Worm (Caenorhabditis elegans) whole organism, young adult: ENCODE measurements around the gene irld-18.

Experiments used
- B0019.2 ChIP-seq: fragments of 200-800 bp; sonication (Bioruptor generic); conservative IDR thresholded peaks from 2 replicates; pipeline ENCODE4 v1.3.6; 2022; ENCODE audit warnings: missing genetic modification reagents, missing genetic modification characterization, missing compliant biosample characterization
- B0035.1 ChIP-seq: sonication (generic microtip); optimal IDR thresholded peaks from 2 replicates; lab custom pipeline; 2016; ENCODE audit warnings: missing genetic modification characterization, mild to moderate bottlenecking, missing compliant biosample characterization, missing genotype, missing genetic modification reagents
- C17E4.6 ChIP-seq: fragments of 200-800 bp; sonication (Bioruptor generic); IDR thresholded peaks from 2 replicates; pipeline ENCODE4 v1.3.6; 2022; ENCODE audit warnings: missing genetic modification reagents, missing genetic modification characterization, missing compliant biosample characterization
- F10E7.11 ChIP-seq: sonication (generic microtip); optimal IDR thresholded peaks from 2 replicates; lab custom pipeline; 2017; ENCODE audit warnings: mild to moderate bottlenecking, missing genetic modification characterization, moderate library complexity, missing compliant biosample characterization
- F57C9.4 ChIP-seq: sonication (generic microtip); optimal IDR thresholded peaks from 2 replicates; lab custom pipeline; 2017; ENCODE audit warnings: mild to moderate bottlenecking, missing genetic modification characterization, missing compliant biosample characterization
- K12H6.12 ChIP-seq: fragments of 200-800 bp; sonication (Bioruptor generic); optimal IDR thresholded peaks from 2 replicates; lab custom pipeline; 2018; ENCODE audit warnings: mild to moderate bottlenecking, missing genetic modification characterization, missing compliant biosample characterization
- Y56A3A.18 ChIP-seq: fragments of 200-800 bp; sonication (Bioruptor generic); IDR thresholded peaks from 2 replicates; pipeline ENCODE4 v1.3.6; 2022; ENCODE audit warnings: missing genetic modification reagents, missing genetic modification characterization, missing compliant biosample characterization
- Y95B8A.8 ChIP-seq: fragments of 200-800 bp; sonication (Bioruptor generic); IDR thresholded peaks from 2 replicates; pipeline ENCODE4 v1.3.6; 2022; ENCODE audit warnings: missing genetic modification reagents, missing genetic modification characterization, missing compliant biosample characterization
- akir-1 ChIP-seq: fragments of 200-800 bp; sonication (Bioruptor generic); optimal IDR thresholded peaks from 2 replicates; lab custom pipeline; 2018; ENCODE audit warnings: mild to moderate bottlenecking, missing genetic modification characterization, moderate library complexity, missing compliant biosample characterization
- ama-1 ChIP-seq, 3 experiments: fragments of 150-350 bp in 1 of 3; sonication (generic microtip) in 2 of 3; optimal IDR thresholded peaks; 2 replicates each; lab custom pipeline; 2014 to 2018; ENCODE audit warnings: missing biosample characterization in 2 of 3, missing genetic modification characterization in 2 of 3, missing genetic modification reagents in 2 of 3
- attf-3 ChIP-seq: fragments of 200-800 bp; sonication (Bioruptor generic); conservative IDR thresholded peaks from 2 replicates; pipeline ENCODE4 v1.3.6; 2022; ENCODE audit warnings: missing genetic modification reagents, missing genetic modification characterization, missing compliant biosample characterization
- bed-1 ChIP-seq: fragments of 200-800 bp; sonication (Bioruptor generic); IDR thresholded peaks from 2 replicates; pipeline ENCODE4 v1.3.6; 2022; ENCODE audit warnings: missing genetic modification reagents, missing genetic modification characterization, missing compliant biosample characterization
- cebp-1 ChIP-seq, 2 experiments: fragments of 200-800 bp in 1 of 2; sonication (Bioruptor generic) in 1 of 2; sonication (generic microtip) in 1 of 2; IDR thresholded peaks in 1 of 2; optimal IDR thresholded peaks in 1 of 2; 2 replicates each; pipeline versions ENCODE4 v1.3.6 to Lab custom; 2017 to 2022; ENCODE audit warnings: missing compliant biosample characterization in 2 of 2, missing genetic modification characterization in 2 of 2, mild to moderate bottlenecking in 1 of 2, missing genetic modification reagents in 1 of 2, moderate library complexity in 1 of 2
- ceh-100 ChIP-seq: fragments of 200-800 bp; sonication (Bioruptor generic); IDR thresholded peaks from 2 replicates; pipeline ENCODE4 v1.3.6; 2022; ENCODE audit warnings: missing genetic modification reagents, missing genetic modification characterization, missing compliant biosample characterization
- ceh-79 ChIP-seq: sonication (generic microtip); optimal IDR thresholded peaks from 2 replicates; lab custom pipeline; 2017; ENCODE audit warnings: mild to moderate bottlenecking, missing genetic modification characterization, missing compliant biosample characterization
- die-1 ChIP-seq: sonication (generic microtip); optimal IDR thresholded peaks from 2 replicates; lab custom pipeline; 2016; ENCODE audit warnings: missing genotype, mild to moderate bottlenecking, missing genetic modification characterization, missing compliant biosample characterization
- dox-1 ChIP-seq: fragments of 200-800 bp; sonication (Bioruptor generic); IDR thresholded peaks from 2 replicates; pipeline ENCODE4 v1.3.6; 2022; ENCODE audit warnings: missing genetic modification reagents, missing genetic modification characterization, missing compliant biosample characterization
- egl-44 ChIP-seq: fragments of 200-800 bp; sonication (Bioruptor generic); IDR thresholded peaks from 2 replicates; pipeline ENCODE4 v1.3.6; 2022; ENCODE audit warnings: missing genetic modification reagents, missing genetic modification characterization, missing compliant biosample characterization
- egrh-3 ChIP-seq: fragments of 200-800 bp; sonication (Bioruptor generic); IDR thresholded peaks from 2 replicates; pipeline ENCODE4 v1.3.6; 2022; ENCODE audit warnings: missing genetic modification reagents, missing genetic modification characterization, missing compliant biosample characterization
- hmg-1.2 ChIP-seq: fragments of 200-800 bp; sonication (Bioruptor generic); IDR thresholded peaks from 2 replicates; pipeline ENCODE4 v1.3.6; 2022; ENCODE audit warnings: missing genetic modification reagents, missing genetic modification characterization, missing compliant biosample characterization
- lag-1 ChIP-seq: fragments of 200-800 bp; sonication (Bioruptor generic); IDR thresholded peaks from 2 replicates; pipeline ENCODE4 v1.3.6; 2022; ENCODE audit warnings: missing genetic modification reagents, missing genetic modification characterization, missing compliant biosample characterization
- let-607 ChIP-seq, 2 experiments: fragments of 200-800 bp in 1 of 2; sonication (Bioruptor generic) in 1 of 2; sonication (generic microtip) in 1 of 2; optimal IDR thresholded peaks; 2 replicates each; lab custom pipeline; 2016 to 2018; ENCODE audit warnings: mild to moderate bottlenecking in 2 of 2, missing compliant biosample characterization in 2 of 2, missing genetic modification characterization in 2 of 2, moderate library complexity in 2 of 2, missing genotype in 1 of 2
- lin-26 ChIP-seq: fragments of 200-800 bp; sonication (Bioruptor generic); IDR thresholded peaks from 2 replicates; pipeline ENCODE4 v1.3.6; 2022; ENCODE audit warnings: missing genetic modification reagents, missing genetic modification characterization, missing compliant biosample characterization
- lin-40 ChIP-seq: sonication (generic microtip); optimal IDR thresholded peaks from 2 replicates; lab custom pipeline; 2016; ENCODE audit warnings: missing genetic modification characterization, mild to moderate bottlenecking, missing compliant biosample characterization, missing genotype, missing genetic modification reagents
- lsy-27 ChIP-seq: sonication (generic microtip); optimal IDR thresholded peaks from 2 replicates; lab custom pipeline; 2017; ENCODE audit warnings: missing genetic modification characterization, mild to moderate bottlenecking, missing compliant biosample characterization, antibody characterized with exemption, missing genotype, borderline replicate concordance; ENCODE audit not compliant: insufficient read depth
- madf-3 ChIP-seq: fragments of 200-800 bp; sonication (Bioruptor generic); IDR thresholded peaks from 2 replicates; pipeline ENCODE4 v1.3.6; 2022; ENCODE audit warnings: missing genetic modification reagents, missing genetic modification characterization, missing compliant biosample characterization
- mel-28 ChIP-seq: sonication (generic microtip); optimal IDR thresholded peaks from 2 replicates; lab custom pipeline; 2016; ENCODE audit warnings: borderline replicate concordance, mild to moderate bottlenecking, missing genetic modification characterization, missing compliant biosample characterization
- nhr-27 ChIP-seq: fragments of 200-800 bp; sonication (Bioruptor generic); optimal IDR thresholded peaks from 2 replicates; lab custom pipeline; 2018; ENCODE audit warnings: mild to moderate bottlenecking, missing genetic modification characterization, moderate library complexity, missing compliant biosample characterization
- nhr-80 ChIP-seq: sonication (generic microtip); optimal IDR thresholded peaks from 2 replicates; lab custom pipeline; 2016; ENCODE audit warnings: missing genetic modification characterization, missing compliant biosample characterization
- snpc-3.4 ChIP-seq: sonication (generic microtip); optimal IDR thresholded peaks from 2 replicates; lab custom pipeline; 2017; ENCODE audit warnings: missing genetic modification characterization, mild to moderate bottlenecking, missing compliant biosample characterization, antibody characterized with exemption, moderate library complexity, missing genotype, missing genetic modification reagents
- somi-1 ChIP-seq: fragments of 200-800 bp; sonication (Bioruptor generic); optimal IDR thresholded peaks from 2 replicates; lab custom pipeline; 2018; ENCODE audit warnings: mild to moderate bottlenecking, missing genetic modification characterization, missing compliant biosample characterization
- tlf-1 ChIP-seq: fragments of 200-800 bp; sonication (Bioruptor generic); optimal IDR thresholded peaks from 2 replicates; lab custom pipeline; 2018; ENCODE audit warnings: mild to moderate bottlenecking, missing genetic modification characterization, missing compliant biosample characterization
- unc-130 ChIP-seq: sonication (generic microtip); optimal IDR thresholded peaks from 2 replicates; lab custom pipeline; 2016; ENCODE audit warnings: missing genetic modification reagents, missing genetic modification characterization, missing compliant biosample characterization
- xnd-1 ChIP-seq: sonication (generic microtip); optimal IDR thresholded peaks from 2 replicates; lab custom pipeline; 2016; ENCODE audit warnings: missing genotype, missing genetic modification reagents, missing genetic modification characterization, missing compliant biosample characterization
- ztf-22 ChIP-seq: fragments of 200-800 bp; sonication (Bioruptor generic); optimal IDR thresholded peaks from 2 replicates; lab custom pipeline; 2018; ENCODE audit warnings: mild to moderate bottlenecking, missing genetic modification characterization, moderate library complexity, missing compliant biosample characterization
- ztf-28 ChIP-seq: fragments of 200-800 bp; sonication (Bioruptor generic); IDR thresholded peaks from 2 replicates; pipeline ENCODE4 v1.3.6; 2022; ENCODE audit warnings: missing genetic modification reagents, missing genetic modification characterization, missing compliant biosample characterization

The irld-18 gene

DNA sequence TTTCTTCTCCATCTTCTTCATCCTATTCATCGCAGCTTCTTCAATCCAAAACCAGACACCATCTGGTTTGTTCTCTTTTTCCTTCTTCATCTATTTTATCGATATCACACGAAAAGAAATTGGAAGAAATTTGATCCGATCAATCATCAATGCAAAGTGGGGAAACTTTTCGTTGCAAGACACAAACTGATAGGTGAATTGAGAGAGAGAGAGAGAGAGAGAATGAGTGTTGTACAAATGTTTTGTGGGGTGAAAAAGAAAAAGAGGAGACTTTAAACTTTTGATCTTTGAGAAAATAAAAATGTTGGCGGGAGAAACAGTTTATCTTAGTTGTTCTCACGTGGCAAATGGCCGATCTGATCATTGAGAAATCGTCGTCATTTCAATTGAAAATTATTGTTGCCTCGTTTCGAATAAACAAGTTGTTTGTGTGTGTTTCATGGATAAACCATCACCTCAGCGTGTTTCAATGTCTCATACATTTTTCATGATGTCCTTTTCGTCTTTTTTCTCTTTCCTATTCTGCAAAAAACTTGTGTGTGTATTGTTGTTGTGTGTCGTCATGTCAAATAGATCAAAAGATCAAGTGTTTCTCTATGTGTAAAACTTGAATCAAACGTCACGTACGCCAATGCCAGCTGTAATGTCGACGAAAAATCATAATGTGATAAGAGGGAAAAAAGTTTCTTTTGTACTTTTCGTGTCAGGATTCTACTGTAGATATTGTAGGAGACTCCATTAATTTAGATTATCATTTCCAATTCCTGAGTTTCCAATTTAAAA, 31.9 kb upstream of the irld-18 start (continued):
- TF ChIP-seq cebp-1 (GFP tag; IDR thresholded peaks at IDR 0.05; lab: Robert Waterston, UW) (no peak), cebp-1 (tag; optimal IDR thresholded peaks at IDR 0.05; lab: Kevin White, UChicago) (peak; percentile 20), Y56A3A.18 (GFP tag; lab: Robert Waterston, UW) (no peak), K12H6.12 (no peak), F10E7.11 (tag; lab: Kevin White, UChicago) (no peak), lag-1 (GFP tag; lab: Robert Waterston, UW) (no peak), akir-1 (GFP tag; lab: Kevin White, UChicago) (no peak), somi-1 (GFP tag; lab: Kevin White, UChicago) (peak; percentile 72), dox-1 (GFP tag; lab: Robert Waterston, UW) (no peak), mel-28 (tag; lab: Kevin White, UChicago) (no peak), B0035.1 (no peak), egl-44 (no peak), snpc-3.4 (tag; lab: Kevin White, UChicago) (no peak), let-607 (tag; optimal IDR thresholded peaks at IDR 0.05; lab: Kevin White, UChicago) (no peak), Y95B8A.8 (GFP tag; lab: Robert Waterston, UW) (no peak), nhr-27 (peak; percentile 26), egrh-3 (GFP tag; lab: Robert Waterston, UW) (no peak), madf-3 (GFP tag; lab: Robert Waterston, UW) (no peak), ceh-100 (GFP tag; lab: Robert Waterston, UW) (no peak), attf-3 (GFP tag; lab: Robert Waterston, UW) (no peak), lin-26 (GFP tag; lab: Robert Waterston, UW) (0 out of 2 replicates have a peak, but pooled peaks have one; percentile 9), xnd-1 (tag; lab: Kevin White, UChicago) (no peak), lin-40 (tag; lab: Kevin White, UChicago) (peak; percentile 58), B0019.2 (GFP tag; lab: Robert Waterston, UW) (no peak), lsy-27 (tag; lab: Kevin White, UChicago) (no peak), ztf-22 (no peak), nhr-80 (tag; lab: Kevin White, UChicago) (peak; percentile 49), die-1 (tag; lab: Kevin White, UChicago) (no peak), ztf-28 (GFP tag; lab: Robert Waterston, UW) (no peak), ceh-79 (no peak), C17E4.6 (GFP tag; lab: Robert Waterston, UW) (no peak), bed-1 (GFP tag; lab: Robert Waterston, UW) (no peak), tlf-1 (GFP tag; lab: Kevin White, UChicago) (no peak), F57C9.4 (tag; lab: Kevin White, UChicago) (no peak), unc-130 (no peak), hmg-1.2 (peak; percentile 4; the same call in 1 of the 2 replicates), ama-1 (optimal IDR thresholded peaks at IDR 0.05; lab: Kevin White, UChicago) (no peak), ama-1 (GFP tag; optimal IDR thresholded peaks at IDR 0.05; lab: Kevin White, UChicago) (no peak)
- TF ChIP-seq, all 124 proteins: peak for 10
